Worm (Caenorhabditis elegans) whole organism, L1 larva: Measurements from ENCODE around the gene clec-215.

ENCODE experiments used
- dpl-1 ChIP-seq, 3 experiments: fragments of 150-350 bp in 2 of 3; sonication (generic microtip) in 1 of 3; optimal IDR thresholded peaks; 2 replicates each; lab custom pipeline; 2014 to 2017; ENCODE audit warnings: missing biosample characterization in 3 of 3, missing genetic modification characterization in 3 of 3, missing genetic modification reagents in 3 of 3
- elt-3 ChIP-seq, 6 experiments: fragments of 150-350 bp in 1 of 6; sonication (generic microtip); optimal IDR thresholded peaks; 2 replicates each; lab custom pipeline; 2017 to 2018; ENCODE audit warnings: missing biosample characterization in 6 of 6, missing genetic modification characterization in 6 of 6, inconsistent platforms in 1 of 6
- fkh-10 ChIP-seq: sonication (generic microtip); optimal IDR thresholded peaks from 2 replicates; lab custom pipeline; 2017; ENCODE audit warnings: missing biosample characterization, missing genetic modification reagents, missing genetic modification characterization
- hlh-17 ChIP-seq: fragments of 200-800 bp; sonication (Bioruptor generic); optimal IDR thresholded peaks from 2 replicates; lab custom pipeline; 2018; ENCODE audit warnings: missing genetic modification characterization, mild to moderate bottlenecking, missing compliant biosample characterization, moderate library complexity, borderline replicate concordance
- nhr-11 ChIP-seq: fragments of 150-350 bp; optimal IDR thresholded peaks from 2 replicates; lab custom pipeline; 2014; ENCODE audit warnings: missing biosample characterization, missing genetic modification characterization
- nhr-28 ChIP-seq: fragments of 150-350 bp; optimal IDR thresholded peaks from 2 replicates; lab custom pipeline; 2014; ENCODE audit warnings: missing biosample characterization, missing genetic modification characterization
- nhr-76 ChIP-seq: sonication (generic microtip); optimal IDR thresholded peaks from 2 replicates; lab custom pipeline; 2017; ENCODE audit warnings: missing biosample characterization, missing genetic modification characterization
- nhr-77 ChIP-seq: fragments of 150-350 bp; optimal IDR thresholded peaks from 2 replicates; lab custom pipeline; 2014; ENCODE audit warnings: missing biosample characterization, missing genetic modification characterization
- unc-86 ChIP-seq: sonication (generic microtip); optimal IDR thresholded peaks from 2 replicates; lab custom pipeline; 2016; ENCODE audit warnings: missing genetic modification characterization, missing compliant biosample characterization
- zag-1 ChIP-seq: fragments of 150-350 bp; optimal IDR thresholded peaks from 2 replicates; lab custom pipeline; 2014; ENCODE audit warnings: missing biosample characterization, missing genetic modification characterization

DNA sequence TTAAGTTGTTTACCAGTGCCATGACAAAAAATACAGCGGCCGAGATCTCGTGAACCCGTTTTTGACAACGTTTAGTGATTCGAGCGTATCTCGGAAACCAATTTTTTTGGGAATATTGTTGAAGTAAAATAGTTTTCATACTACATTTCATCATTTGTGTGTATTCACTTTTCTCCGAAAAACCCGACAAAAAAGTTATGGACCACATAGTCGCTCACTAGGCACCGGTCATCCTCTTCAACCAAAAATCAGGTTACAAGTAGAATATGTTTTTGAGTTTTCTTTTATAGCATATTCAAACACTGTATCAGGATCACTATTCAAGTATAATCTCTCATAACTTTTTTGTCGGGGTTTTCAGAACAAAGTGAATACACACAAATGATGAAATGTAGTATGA lies 29.6 kb downstream of the clec-215 start:
- TF ChIP-seq nhr-28 (tag; lab: Kevin White, UChicago) (no peak), elt-3 (tag; optimal IDR thresholded peaks at IDR 0.05; lab: Kevin White, UChicago) (no peak), dpl-1 (GFP tag; optimal IDR thresholded peaks at IDR 0.05; lab: Kevin White, UChicago) (no peak), fkh-10 (no peak), zag-1 (no peak), unc-86 (tag; lab: Kevin White, UChicago) (no peak), hlh-17 (GFP tag; lab: Kevin White, UChicago) (no peak), nhr-76 (tag; lab: Kevin White, UChicago) (no peak), nhr-11 (tag; lab: Kevin White, UChicago) (no peak), nhr-77 (no peak)
